Fruit fly (Drosophila melanogaster): Measurements from ENCODE around the gene CG42464.

DNA sequence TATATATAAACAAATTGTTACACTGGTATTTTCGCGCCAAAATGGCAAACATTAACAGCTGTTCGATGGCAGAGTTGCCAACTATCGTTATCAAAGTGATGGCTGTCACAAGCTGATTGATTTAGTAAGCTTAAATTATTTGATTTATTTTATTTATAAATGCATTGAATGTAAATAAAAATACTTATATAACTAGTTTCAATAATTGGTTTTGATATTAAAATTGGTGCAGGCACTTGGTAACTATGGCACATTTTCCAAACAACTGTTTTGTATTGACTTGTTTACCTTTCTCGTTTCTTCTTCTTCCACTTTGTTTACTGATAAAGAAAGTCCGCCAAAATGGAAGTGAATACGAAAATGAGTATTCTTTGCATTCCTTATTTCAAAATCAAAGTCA, 12.4 kb downstream of the CG42464 start, which contains the start of gene cutlet:
- no peak for TF ChIP-seq usp (GFP tag; optimal IDR thresholded peaks at IDR 0.05)
- TF ChIP-seq EcR (GFP tag; optimal IDR thresholded peaks at IDR 0.05), result no peak
- TF ChIP-seq pan (optimal IDR thresholded peaks at IDR 0.05), result no peak

All from whole organism.